Worm (Caenorhabditis elegans) whole organism, L3 larva: Measurements from ENCODE around the gene npr-5.

Source experiments
- R02D3.7 ChIP-seq: fragments of 150-350 bp; optimal IDR thresholded peaks from 2 replicates; lab custom pipeline; 2014; ENCODE audit warnings: missing biosample characterization, missing genetic modification characterization
- ZK546.5 ChIP-seq: sonication (generic microtip); optimal IDR thresholded peaks from 2 replicates; lab custom pipeline; 2017; ENCODE audit warnings: missing biosample characterization, missing genetic modification characterization
- aly-2 ChIP-seq: fragments of 150-350 bp; optimal IDR thresholded peaks from 2 replicates; lab custom pipeline; 2014; ENCODE audit warnings: missing biosample characterization, missing genetic modification characterization
- ama-1 ChIP-seq: fragments of 150-350 bp; optimal IDR thresholded peaks from 2 replicates; lab custom pipeline; 2018
- ceh-16 ChIP-seq: sonication (generic microtip); optimal IDR thresholded peaks from 2 replicates; lab custom pipeline; 2017; ENCODE audit warnings: missing biosample characterization, missing genetic modification characterization
- ceh-28 ChIP-seq: fragments of 150-350 bp; optimal IDR thresholded peaks from 2 replicates; lab custom pipeline; 2014; ENCODE audit warnings: missing biosample characterization, missing genetic modification reagents, missing genetic modification characterization
- ceh-82 ChIP-seq: fragments of 150-350 bp; optimal IDR thresholded peaks from 2 replicates; lab custom pipeline; 2014; ENCODE audit warnings: missing biosample characterization, missing genetic modification characterization
- ceh-9 ChIP-seq: sonication (generic microtip); optimal IDR thresholded peaks from 2 replicates; lab custom pipeline; 2018; ENCODE audit warnings: missing biosample characterization, missing genetic modification characterization
- daf-12 ChIP-seq: fragments of 150-350 bp; optimal IDR thresholded peaks from 2 replicates; lab custom pipeline; 2014; ENCODE audit warnings: missing biosample characterization, missing genetic modification reagents, missing genetic modification characterization
- elt-1 ChIP-seq: fragments of 150-350 bp; optimal IDR thresholded peaks from 2 replicates; lab custom pipeline; 2014; ENCODE audit warnings: missing biosample characterization, missing genetic modification characterization
- elt-2 ChIP-seq: sonication (generic microtip); optimal IDR thresholded peaks from 2 replicates; lab custom pipeline; 2016; ENCODE audit warnings: missing genetic modification reagents, mild to moderate bottlenecking, missing genetic modification characterization, missing compliant biosample characterization
- eor-1 ChIP-seq, 2 experiments: fragments of 150-350 bp; optimal IDR thresholded peaks; 2 replicates each; lab custom pipeline; 2014 to 2018; ENCODE audit warnings: missing biosample characterization in 2 of 2, missing genetic modification characterization in 2 of 2
- fkh-10 ChIP-seq: sonication (generic microtip); optimal IDR thresholded peaks from 2 replicates; lab custom pipeline; 2017; ENCODE audit warnings: missing biosample characterization, missing genetic modification reagents, missing genetic modification characterization
- hmg-11 ChIP-seq: sonication (generic microtip); optimal IDR thresholded peaks from 2 replicates; lab custom pipeline; 2016; ENCODE audit warnings: missing genetic modification characterization, missing compliant biosample characterization
- jun-1 ChIP-seq: fragments of 150-350 bp; optimal IDR thresholded peaks from 2 replicates; lab custom pipeline; 2014; ENCODE audit warnings: missing biosample characterization, missing genetic modification reagents, missing genetic modification characterization
- lin-15B ChIP-seq: fragments of 150-350 bp; optimal IDR thresholded peaks from 2 replicates; lab custom pipeline; 2014; ENCODE audit warnings: missing biosample characterization, missing genetic modification characterization
- lin-39 ChIP-seq: fragments of 150-350 bp; optimal IDR thresholded peaks from 2 replicates; lab custom pipeline; 2018; ENCODE audit warnings: missing biosample characterization, missing genetic modification reagents, missing genetic modification characterization
- lsy-12 ChIP-seq: sonication (generic microtip); optimal IDR thresholded peaks from 2 replicates; lab custom pipeline; 2016; ENCODE audit warnings: mild to moderate bottlenecking, missing genetic modification characterization, missing compliant biosample characterization
- mdl-1 ChIP-seq: fragments of 150-350 bp; optimal IDR thresholded peaks from 2 replicates; lab custom pipeline; 2014; ENCODE audit warnings: missing biosample characterization, missing genetic modification characterization
- nfya-1 ChIP-seq: sonication (generic microtip); optimal IDR thresholded peaks from 2 replicates; lab custom pipeline; 2017; ENCODE audit warnings: missing genetic modification characterization, mild to moderate bottlenecking, missing compliant biosample characterization, antibody characterized with exemption, moderate library complexity; ENCODE audit not compliant: insufficient read depth
- nhr-12 ChIP-seq: fragments of 150-350 bp; optimal IDR thresholded peaks from 2 replicates; lab custom pipeline; 2014; ENCODE audit warnings: missing biosample characterization, missing genetic modification characterization
- nhr-237 ChIP-seq: fragments of 150-350 bp; optimal IDR thresholded peaks from 2 replicates; lab custom pipeline; 2014; ENCODE audit warnings: missing biosample characterization, missing genetic modification characterization
- nhr-25 ChIP-seq: sonication (generic microtip); optimal IDR thresholded peaks from 2 replicates; lab custom pipeline; 2017; ENCODE audit warnings: missing biosample characterization, missing genetic modification characterization
- nhr-43 ChIP-seq: sonication (generic microtip); optimal IDR thresholded peaks from 2 replicates; lab custom pipeline; 2016; ENCODE audit warnings: mild to moderate bottlenecking, missing genetic modification characterization, missing compliant biosample characterization; ENCODE audit not compliant: poor library complexity, severe bottlenecking
- nhr-76 ChIP-seq: fragments of 150-350 bp; sonication (generic microtip); optimal IDR thresholded peaks from 5 replicates; lab custom pipeline; 2014; ENCODE audit warnings: missing biosample characterization, missing genetic modification characterization
- nhr-77 ChIP-seq: fragments of 150-350 bp; optimal IDR thresholded peaks from 2 replicates; lab custom pipeline; 2014; ENCODE audit warnings: missing biosample characterization, missing genetic modification characterization
- pha-4 ChIP-seq: fragments of 150-350 bp; optimal IDR thresholded peaks from 2 replicates; lab custom pipeline; 2014; ENCODE audit warnings: missing biosample characterization, missing genetic modification reagents, missing genetic modification characterization
- sea-2 ChIP-seq: fragments of 150-350 bp; sonication (generic microtip); optimal IDR thresholded peaks from 4 replicates; lab custom pipeline; 2014; ENCODE audit warnings: missing biosample characterization, missing genetic modification reagents, missing genetic modification characterization
- skn-1 ChIP-seq: fragments of 150-350 bp; optimal IDR thresholded peaks from 2 replicates; lab custom pipeline; 2014; ENCODE audit warnings: missing biosample characterization, missing genetic modification characterization
- tbx-2 ChIP-seq: sonication (generic microtip); optimal IDR thresholded peaks from 2 replicates; lab custom pipeline; 2016; ENCODE audit warnings: mild to moderate bottlenecking, missing genetic modification characterization, missing compliant biosample characterization
- unc-39 ChIP-seq: sonication (generic microtip); optimal IDR thresholded peaks from 4 replicates; lab custom pipeline; 2017; ENCODE audit warnings: missing biosample characterization, missing genetic modification characterization
- unc-62 ChIP-seq: fragments of 150-350 bp; sonication (generic microtip); optimal IDR thresholded peaks from 4 replicates; lab custom pipeline; 2014; ENCODE audit warnings: missing biosample characterization, missing genetic modification reagents, missing genetic modification characterization
- ztf-11 ChIP-seq: fragments of 150-350 bp; optimal IDR thresholded peaks from 2 replicates; lab custom pipeline; 2014; ENCODE audit warnings: missing biosample characterization, missing genetic modification characterization
- ztf-4 ChIP-seq: fragments of 150-350 bp; optimal IDR thresholded peaks from 2 replicates; lab custom pipeline; 2014; ENCODE audit warnings: missing biosample characterization, missing genetic modification characterization

Gene npr-5

DNA sequence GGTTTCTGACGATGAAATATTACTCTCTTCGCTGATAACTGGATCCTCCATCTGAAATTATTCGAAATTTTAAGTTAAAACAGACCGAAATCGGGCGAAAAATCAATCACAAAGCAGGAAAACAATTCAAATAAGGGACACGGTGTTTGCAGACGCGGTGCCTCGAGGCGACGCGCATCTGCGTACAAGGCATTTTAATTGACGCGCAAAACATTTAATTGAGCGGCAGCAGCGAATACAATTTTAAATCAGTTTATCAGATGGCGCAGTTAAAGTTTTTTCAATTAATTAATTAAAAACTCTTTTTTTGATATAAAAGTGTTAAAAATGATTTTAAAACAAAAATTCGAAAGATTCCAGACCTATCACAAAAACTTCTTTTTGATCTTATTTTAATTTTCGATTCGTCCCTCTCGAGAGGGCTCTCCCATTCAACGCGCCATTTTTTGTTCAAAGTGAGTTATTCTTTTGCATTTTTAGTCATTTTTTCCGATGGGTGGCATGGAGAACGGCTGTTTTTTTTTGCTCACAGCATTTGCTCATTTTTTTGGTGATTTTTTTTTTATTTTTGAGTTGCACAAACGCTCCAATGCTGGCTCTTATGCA, 30.1 kb upstream of the npr-5 start, which contains the start of gene phf-10:
phf-10 (minus strand) TSS at position 81 of the 606 bp plus-strand sequence.
- TF ChIP-seq pha-4 (tag; lab: Kevin White, UChicago) (peak; percentile 3), elt-2 (peak; percentile 2), nfya-1 (tag; lab: Kevin White, UChicago) (peak; percentile 25), hmg-11 (tag; lab: Kevin White, UChicago) (peak; percentile 59), nhr-43 (tag; lab: Kevin White, UChicago) (no peak), lin-15B (tag; lab: Kevin White, UChicago) (no peak)

DNA sequence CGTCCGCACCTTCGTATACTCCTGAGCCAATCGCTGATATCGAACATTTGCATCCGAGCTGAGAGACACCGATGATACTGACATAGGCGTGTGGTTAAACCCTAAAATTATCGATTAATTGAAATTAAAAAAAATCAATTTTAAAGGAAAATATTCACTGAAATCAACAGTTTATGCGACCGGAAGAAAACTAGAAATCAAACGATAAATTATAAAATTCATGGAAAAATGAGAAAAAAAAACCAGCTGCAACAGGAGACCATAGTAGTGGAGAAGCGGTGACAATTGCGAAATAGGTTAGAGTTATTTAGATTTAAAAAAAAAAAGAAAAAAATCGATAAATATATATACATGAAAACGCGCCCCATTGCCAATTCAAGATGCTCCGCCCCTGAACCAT, 23.1 kb upstream of the npr-5 start, which contains the start of gene F33E11.3:
F33E11.3 (minus strand) TSS at position 101 of the 400 bp plus-strand sequence.
- TF ChIP-seq eor-1 (tag; optimal IDR thresholded peaks at IDR 0.05; lab: Kevin White, UChicago) (no peak), aly-2 (tag; lab: Kevin White, UChicago) (no peak), ceh-28 (tag; lab: Kevin White, UChicago) (peak; percentile 43), ztf-4 (no peak), ztf-11 (tag; lab: Kevin White, UChicago) (no peak)

DNA sequence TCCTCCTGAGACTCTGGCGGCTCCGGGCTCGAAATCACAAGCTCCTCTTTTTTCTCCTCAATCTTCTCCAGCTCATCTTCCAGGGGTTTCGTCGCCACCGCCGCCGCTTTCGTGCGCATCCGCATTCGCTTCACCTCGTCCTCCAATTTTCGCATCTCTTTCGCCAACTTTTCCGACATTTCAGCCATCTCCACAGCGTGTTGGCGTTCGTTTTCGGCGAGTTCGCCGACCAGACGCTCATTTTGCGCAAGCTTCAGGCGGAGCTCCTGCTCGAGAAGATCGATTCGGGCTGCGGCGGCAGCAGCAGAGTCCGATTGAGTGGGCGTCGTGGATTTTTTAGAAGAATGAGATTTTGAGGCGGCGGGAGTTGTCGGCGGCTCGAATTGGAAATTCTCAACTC, 21.8 kb upstream of the npr-5 start:
- TF ChIP-seq ztf-11 (tag; lab: Kevin White, UChicago) (no peak), nfya-1 (tag; lab: Kevin White, UChicago) (no peak), lsy-12 (no peak), lin-39 (tag; lab: Kevin White, UChicago) (no peak), ceh-28 (tag; lab: Kevin White, UChicago) (no peak), aly-2 (tag; lab: Kevin White, UChicago) (no peak), nhr-237 (tag; lab: Kevin White, UChicago) (no peak), tbx-2 (tag; lab: Kevin White, UChicago) (no peak), ZK546.5 (tag; lab: Kevin White, UChicago) (no peak), nhr-77 (no peak), unc-39 (tag; lab: Kevin White, UChicago) (no peak), unc-62 (GFP tag; lab: Kevin White, UChicago) (no peak), nhr-25 (tag; lab: Kevin White, UChicago) (no peak), ztf-4 (no peak), nhr-12 (tag; lab: Kevin White, UChicago) (no peak), mdl-1 (no peak), ceh-82 (no peak), fkh-10 (no peak), nhr-76 (tag; lab: Kevin White, UChicago) (no peak), pha-4 (tag; lab: Kevin White, UChicago) (no peak)

DNA sequence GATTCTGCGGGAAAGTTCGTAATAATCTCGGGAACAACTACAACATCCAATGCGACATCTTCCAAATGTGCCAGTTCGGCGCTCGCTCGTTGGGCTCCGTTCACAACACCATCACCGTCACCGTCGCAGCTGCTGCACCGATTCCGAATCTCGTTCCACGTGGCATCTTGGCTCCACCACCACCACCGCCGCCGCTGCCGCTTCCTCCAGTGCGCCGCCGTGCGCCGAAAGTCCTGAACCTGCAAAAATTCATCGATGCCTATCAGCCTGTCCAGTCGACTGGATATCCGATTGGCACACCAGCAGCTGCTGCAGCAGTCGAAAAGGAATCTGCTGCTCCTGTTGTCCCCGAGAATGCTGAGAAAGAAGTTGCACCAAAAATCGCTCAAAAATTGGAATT, 16.9 kb upstream of the npr-5 start:
- TF ChIP-seq hmg-11 (tag; lab: Kevin White, UChicago), result no peak
- TF ChIP-seq sea-2 (GFP tag; lab: Kevin White, UChicago), result no peak
- no peak for TF ChIP-seq mdl-1
- TF ChIP-seq nhr-12 (tag; lab: Kevin White, UChicago), result no peak
- no peak for TF ChIP-seq elt-1
- TF ChIP-seq R02D3.7, result no peak
- no peak for TF ChIP-seq ztf-4
- TF ChIP-seq daf-12 (tag; lab: Kevin White, UChicago), result no peak
- no peak for TF ChIP-seq eor-1 (tag; optimal IDR thresholded peaks at IDR 0.05; lab: Kevin White, UChicago)
- no peak for TF ChIP-seq pha-4 (tag; lab: Kevin White, UChicago)
- TF ChIP-seq ceh-16 (tag; lab: Kevin White, UChicago), result no peak

DNA sequence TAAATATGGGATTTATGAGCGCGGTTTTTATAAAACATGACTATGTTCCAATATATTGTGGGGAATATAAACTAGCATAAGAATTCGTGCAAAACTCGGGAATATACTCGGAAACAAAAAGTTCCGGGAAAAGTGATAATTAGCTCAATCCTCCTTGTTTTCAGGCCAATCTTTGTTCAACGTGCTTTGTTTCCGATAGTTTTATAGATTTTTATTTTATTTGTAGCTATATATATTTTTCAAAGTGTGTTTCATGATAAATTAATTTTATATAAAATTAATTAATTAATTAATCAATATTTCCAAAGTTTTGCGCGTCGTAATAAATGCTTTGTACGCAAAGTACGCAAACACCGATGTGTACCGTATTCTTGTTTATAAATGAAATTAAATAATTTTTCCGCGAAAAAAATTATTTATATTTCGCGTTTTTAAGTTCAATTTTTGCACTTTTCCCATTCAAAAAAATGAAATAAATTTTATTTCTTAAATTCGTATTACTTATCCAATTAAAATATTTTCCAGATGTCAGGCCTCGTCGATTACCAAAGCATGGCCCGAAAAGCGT, 16.0 kb upstream of the npr-5 start, which contains the start of gene F33E11.2:
F33E11.2 (plus strand) TSS at position 524 of the 568 bp plus-strand sequence.
- no peak for TF ChIP-seq ceh-28 (tag; lab: Kevin White, UChicago)
- no peak for TF ChIP-seq jun-1 (tag; lab: Kevin White, UChicago)
- TF ChIP-seq lsy-12, result no peak
- no peak for TF ChIP-seq nhr-25 (tag; lab: Kevin White, UChicago)
- TF ChIP-seq ztf-4, result no peak
- TF ChIP-seq aly-2 (tag; lab: Kevin White, UChicago), result no peak
- no peak for TF ChIP-seq ama-1 (lab: Kevin White, UChicago)
- TF ChIP-seq ztf-11 (tag; lab: Kevin White, UChicago), result no peak
- no peak for TF ChIP-seq nhr-43 (tag; lab: Kevin White, UChicago)
- no peak for TF ChIP-seq tbx-2 (tag; lab: Kevin White, UChicago)
- no peak for TF ChIP-seq ceh-82
- TF ChIP-seq nfya-1 (tag; lab: Kevin White, UChicago), result no peak
- TF ChIP-seq hmg-11 (tag; lab: Kevin White, UChicago), result no peak
- TF ChIP-seq sea-2 (GFP tag; lab: Kevin White, UChicago), result no peak
- no peak for TF ChIP-seq skn-1 (tag; lab: Kevin White, UChicago)
- no peak for TF ChIP-seq ceh-9 (tag; lab: Kevin White, UChicago)
- no peak for TF ChIP-seq fkh-10
- TF ChIP-seq ceh-16 (tag; lab: Kevin White, UChicago), result no peak
- TF ChIP-seq lin-39 (tag; lab: Kevin White, UChicago), result no peak
